Worm (Caenorhabditis elegans) whole organism, L4 larva: Measurements from ENCODE around the gene mig-23.

Source experiments
- Y105C5A.15 ChIP-seq: fragments of 200-800 bp; sonication (Bioruptor generic); IDR thresholded peaks from 2 replicates; pipeline ENCODE4 v1.3.6; 2022; ENCODE audit warnings: missing genetic modification characterization, missing compliant biosample characterization
- Y48G9A.11 ChIP-seq: fragments of 200-800 bp; sonication (Bioruptor generic); IDR thresholded peaks from 2 replicates; pipeline ENCODE4 v1.3.6; 2022; ENCODE audit warnings: missing genetic modification reagents, missing genetic modification characterization, missing compliant biosample characterization
- lir-3 ChIP-seq: sonication (generic microtip); optimal IDR thresholded peaks from 2 replicates; lab custom pipeline; 2016; ENCODE audit warnings: mild to moderate bottlenecking, missing genetic modification characterization, missing compliant biosample characterization
- mxl-3 ChIP-seq: fragments of 200-800 bp; sonication (Bioruptor generic); optimal IDR thresholded peaks from 2 replicates; lab custom pipeline; 2018; ENCODE audit warnings: mild to moderate bottlenecking, missing genetic modification characterization, missing compliant biosample characterization
- nhr-6 ChIP-seq: fragments of 150-350 bp; optimal IDR thresholded peaks from 2 replicates; lab custom pipeline; 2014; ENCODE audit warnings: missing biosample characterization, missing genetic modification characterization
- nhr-76 ChIP-seq: fragments of 150-350 bp; optimal IDR thresholded peaks from 2 replicates; lab custom pipeline; 2014; ENCODE audit warnings: missing biosample characterization, missing genetic modification characterization
- pha-4 ChIP-seq, 2 experiments: fragments of 150-350 bp in 1 of 2; fragments of 200-800 bp in 1 of 2; sonication (Bioruptor generic) in 1 of 2; IDR thresholded peaks in 1 of 2; optimal IDR thresholded peaks in 1 of 2; 2 replicates each; pipeline versions ENCODE4 v1.3.6 to Lab custom; 2014 to 2022; ENCODE audit warnings: missing genetic modification characterization in 2 of 2, missing genetic modification reagents in 2 of 2, missing biosample characterization in 1 of 2, missing compliant biosample characterization in 1 of 2
- pqm-1 ChIP-seq: sonication (generic microtip); optimal IDR thresholded peaks from 2 replicates; lab custom pipeline; 2017; ENCODE audit warnings: missing biosample characterization, missing genetic modification characterization
- rbr-2 ChIP-seq: sonication (generic microtip); optimal IDR thresholded peaks from 2 replicates; lab custom pipeline; 2016; ENCODE audit warnings: missing genotype, missing genetic modification characterization, missing compliant biosample characterization
- zfp-3 ChIP-seq: fragments of 200-800 bp; sonication (Bioruptor generic); conservative IDR thresholded peaks from 2 replicates; pipeline ENCODE4 v1.3.6; 2022; ENCODE audit warnings: missing genetic modification reagents, missing genetic modification characterization, missing compliant biosample characterization

ce11 chrX:5905764-5906163, 42.9 kb downstream of the mig-23 start:
- TF ChIP-seq mxl-3 (GFP tag; lab: Kevin White, UChicago) (no peak), nhr-6 (no peak), Y105C5A.15 (no peak), nhr-76 (tag; lab: Kevin White, UChicago) (no peak), pqm-1 (no peak), lir-3 (tag; lab: Kevin White, UChicago) (no peak), pha-4 (GFP tag; IDR thresholded peaks at IDR 0.05; lab: Robert Waterston, UW) (no peak), pha-4 (tag; optimal IDR thresholded peaks at IDR 0.05; lab: Kevin White, UChicago) (no peak), Y48G9A.11 (GFP tag; lab: Robert Waterston, UW) (no peak), zfp-3 (GFP tag; lab: Robert Waterston, UW) (no peak), rbr-2 (tag; lab: Kevin White, UChicago) (no peak)
